Fruit fly (Drosophila melanogaster): ENCODE results near the gene Mob2.

Mob2 gene

dm6 chr3L:11551949-11552348 lies 10.1 kb downstream of the Mob2 start (continued):
- TF ChIP-seq CG2120 (GFP tag; optimal IDR thresholded peaks at IDR 0.05), result no peak
- no peak for TF ChIP-seq CG9876 (GFP tag; optimal IDR thresholded peaks at IDR 0.05)
- no peak for TF ChIP-seq D19B (GFP tag; optimal IDR thresholded peaks at IDR 0.05)
- TF ChIP-seq lov (optimal IDR thresholded peaks at IDR 0.05), result no peak
- no peak for TF ChIP-seq lov (GFP tag; IDR thresholded peaks at IDR 0.05)
- TF ChIP-seq Camta (GFP tag; optimal IDR thresholded peaks at IDR 0.05), result no peak
- TF ChIP-seq Bdp1 (GFP tag; optimal IDR thresholded peaks at IDR 0.05), result no peak
- TF ChIP-seq CG10654 (GFP tag; optimal IDR thresholded peaks at IDR 0.05), result no peak
- TF ChIP-seq Hmx (GFP tag; optimal IDR thresholded peaks at IDR 0.05), result no peak
- no peak for TF ChIP-seq CG17186 (GFP tag; optimal IDR thresholded peaks at IDR 0.05)
- TF ChIP-seq CG9932 (GFP tag; IDR thresholded peaks at IDR 0.05), result no peak
- no peak for TF ChIP-seq mirr (GFP tag; optimal IDR thresholded peaks at IDR 0.05)
- no peak for TF ChIP-seq MTF-1 (GFP tag; optimal IDR thresholded peaks at IDR 0.05; ENCODE audit: borderline replicate concordance)
- TF ChIP-seq Nf-YA (GFP tag; IDR thresholded peaks at IDR 0.05), result no peak; the same call in 1 of the 2 replicates
- TF ChIP-seq seq (GFP tag; IDR thresholded peaks at IDR 0.05), result no peak
- peak; percentile 26 for TF ChIP-seq CG1603 (tag; optimal IDR thresholded peaks at IDR 0.05)
- TF ChIP-seq pum (GFP tag; optimal IDR thresholded peaks at IDR 0.05), result no peak
- TF ChIP-seq Dref (GFP tag; IDR thresholded peaks at IDR 0.05), result no peak
- no peak for TF ChIP-seq hth (optimal IDR thresholded peaks at IDR 0.05)
- no peak for TF ChIP-seq Stat92E (GFP tag; optimal IDR thresholded peaks at IDR 0.05)
- TF ChIP-seq toy (GFP tag; IDR thresholded peaks at IDR 0.05), result no peak
- peak; percentile 52 for TF ChIP-seq CG12391 (tag; optimal IDR thresholded peaks at IDR 0.05)
- peak; percentile 30 for TF ChIP-seq cato (GFP tag; optimal IDR thresholded peaks at IDR 0.05; ENCODE audit: borderline replicate concordance)
- TF ChIP-seq jumu (GFP tag; optimal IDR thresholded peaks at IDR 0.05), result peak; percentile 14
- peak; percentile 46 for TF ChIP-seq CG33557 (GFP tag; optimal IDR thresholded peaks at IDR 0.05)
- TF ChIP-seq lmd (GFP tag; IDR thresholded peaks at IDR 0.05), result 0 out of 2 replicates have a peak, but pooled peaks have one; percentile 23
- no peak for TF ChIP-seq Fer2 (tag; optimal IDR thresholded peaks at IDR 0.05)
- no peak for TF ChIP-seq Optix (GFP tag; IDR thresholded peaks at IDR 0.05)
- no peak for TF ChIP-seq CG2129 (GFP tag; IDR thresholded peaks at IDR 0.05; ENCODE audit: partially characterized antibody)
- no peak for TF ChIP-seq Dip2 (GFP tag; IDR thresholded peaks at IDR 0.05)
- TF ChIP-seq CG4820 (GFP tag; optimal IDR thresholded peaks at IDR 0.05), result peak; percentile 42
- TF ChIP-seq NK7.1 (GFP tag; optimal IDR thresholded peaks at IDR 0.05), result no peak
- no peak for TF ChIP-seq chinmo (GFP tag; IDR thresholded peaks at IDR 0.05; ENCODE audit: partially characterized antibody)
- TF ChIP-seq Ptx1 (GFP tag; IDR thresholded peaks at IDR 0.05), result peak; percentile 39; the same call in 1 of the 2 replicates
- TF ChIP-seq CG8765 (GFP tag; IDR thresholded peaks at IDR 0.05), result no peak
- TF ChIP-seq CG12769 (tag; optimal IDR thresholded peaks at IDR 0.05), result no peak
- 0 out of 3 replicates have a peak, but pooled peaks have one; percentile 21 for TF ChIP-seq CG16813 (GFP tag; IDR thresholded peaks at IDR 0.05; ENCODE audit: partially characterized antibody)
- TF ChIP-seq tll (GFP tag; optimal IDR thresholded peaks at IDR 0.05), result no peak
- no peak for TF ChIP-seq C15 (GFP tag; IDR thresholded peaks at IDR 0.05)
- no peak for TF ChIP-seq crol (GFP tag; IDR thresholded peaks at IDR 0.05)
- no peak for TF ChIP-seq TFAM (GFP tag; optimal IDR thresholded peaks at IDR 0.05)
- TF ChIP-seq CG2889 (GFP tag; IDR thresholded peaks at IDR 0.05), result no peak
- no peak for TF ChIP-seq CG12236 (GFP tag; optimal IDR thresholded peaks at IDR 0.05)
- TF ChIP-seq sr (GFP tag; IDR thresholded peaks at IDR 0.05), result no peak
- peak; percentile 13 for TF ChIP-seq chn (GFP tag; optimal IDR thresholded peaks at IDR 0.05)
- TF ChIP-seq CG13775 (GFP tag; optimal IDR thresholded peaks at IDR 0.05), result peak; percentile 11
- no peak for TF ChIP-seq slou (GFP tag; optimal IDR thresholded peaks at IDR 0.05)
- TF ChIP-seq trem (tag; optimal IDR thresholded peaks at IDR 0.05), result no peak
- TF ChIP-seq nerfin-1 (tag; optimal IDR thresholded peaks at IDR 0.05), result peak; percentile 35
- TF ChIP-seq CG6854 (GFP tag; optimal IDR thresholded peaks at IDR 0.05), result no peak
- TF ChIP-seq HLHmδ (GFP tag; optimal IDR thresholded peaks at IDR 0.05), result no peak
- no peak for TF ChIP-seq CG10274 (GFP tag; optimal IDR thresholded peaks at IDR 0.05)

Data from whole organism, embryonic.